Worm (Caenorhabditis elegans) whole organism, L2 larva: ENCODE measurements around the gene frpr-14.
A peak's percentile ranks its signal among the peaks of the same experiment; 100 is the strongest.

Source experiments
- ZK546.5 ChIP-seq: sonication (generic microtip); optimal IDR thresholded peaks from 2 replicates; lab custom pipeline; 2017; ENCODE audit warnings: missing biosample characterization, missing genetic modification characterization
- ama-1 ChIP-seq: fragments of 150-350 bp; optimal IDR thresholded peaks from 2 replicates; lab custom pipeline; 2018; ENCODE audit warnings: inconsistent platforms
- crh-2 ChIP-seq: sonication (generic microtip); optimal IDR thresholded peaks from 2 replicates; lab custom pipeline; 2017; ENCODE audit warnings: missing biosample characterization, missing genetic modification characterization
- fos-1 ChIP-seq: fragments of 150-350 bp; optimal IDR thresholded peaks from 2 replicates; lab custom pipeline; 2014; ENCODE audit warnings: missing biosample characterization, missing genetic modification characterization
- gmeb-1 ChIP-seq: fragments of 150-350 bp; optimal IDR thresholded peaks from 2 replicates; lab custom pipeline; 2014; ENCODE audit warnings: missing biosample characterization, missing genetic modification characterization
- lsy-2 ChIP-seq, 2 experiments: fragments of 150-350 bp in 1 of 2; sonication (generic microtip) in 1 of 2; optimal IDR thresholded peaks; 2 replicates each; lab custom pipeline; 2014 to 2017; ENCODE audit warnings: missing biosample characterization in 2 of 2, missing genetic modification characterization in 2 of 2
- mdl-1 ChIP-seq, 2 experiments: fragments of 150-350 bp in 1 of 2; sonication (generic microtip) in 1 of 2; optimal IDR thresholded peaks; 2 replicates each; lab custom pipeline; 2017; ENCODE audit warnings: missing biosample characterization in 2 of 2, missing genetic modification characterization in 2 of 2
- nhr-11 ChIP-seq: fragments of 150-350 bp; optimal IDR thresholded peaks from 2 replicates; lab custom pipeline; 2014; ENCODE audit warnings: missing biosample characterization, missing genetic modification characterization
- nhr-12 ChIP-seq: fragments of 150-350 bp; optimal IDR thresholded peaks from 2 replicates; lab custom pipeline; 2014; ENCODE audit warnings: missing biosample characterization, missing genetic modification characterization
- sem-4 ChIP-seq: fragments of 150-350 bp; optimal IDR thresholded peaks from 2 replicates; lab custom pipeline; 2014; ENCODE audit warnings: missing biosample characterization, missing genetic modification reagents, missing genetic modification characterization
- skn-1 ChIP-seq: sonication (generic microtip); optimal IDR thresholded peaks from 2 replicates; lab custom pipeline; 2017; ENCODE audit warnings: missing biosample characterization, missing genetic modification characterization
- snpc-4 ChIP-seq: fragments of 150-350 bp; optimal IDR thresholded peaks from 2 replicates; lab custom pipeline; 2014; ENCODE audit warnings: missing biosample characterization, missing genetic modification characterization
- unc-55 ChIP-seq: fragments of 150-350 bp; sonication (generic microtip); optimal IDR thresholded peaks from 3 replicates; lab custom pipeline; 2014; ENCODE audit warnings: missing biosample characterization, missing genetic modification reagents, missing genetic modification characterization

ce11 chrII:622478-622877 lies 28.3 kb upstream of the frpr-14 start:
- TF ChIP-seq sem-4 (tag; lab: Kevin White, UChicago), result no peak
- TF ChIP-seq unc-55 (GFP tag; lab: Kevin White, UChicago), result peak; percentile 59
- no peak for TF ChIP-seq crh-2 (tag; lab: Kevin White, UChicago)
- no peak for TF ChIP-seq skn-1 (tag; lab: Kevin White, UChicago)
- no peak for TF ChIP-seq nhr-12 (tag; lab: Kevin White, UChicago)
- peak; percentile 61 for TF ChIP-seq fos-1 (tag; lab: Kevin White, UChicago)
- no peak for TF ChIP-seq lsy-2 (tag; optimal IDR thresholded peaks at IDR 0.05; lab: Kevin White, UChicago)
- TF ChIP-seq nhr-11 (tag; lab: Kevin White, UChicago), result no peak
- no peak for TF ChIP-seq snpc-4 (tag; lab: Kevin White, UChicago)
- no peak for TF ChIP-seq gmeb-1 (tag; lab: Kevin White, UChicago)
- TF ChIP-seq ama-1 (lab: Kevin White, UChicago), result no peak
- no peak for TF ChIP-seq ZK546.5 (tag; lab: Kevin White, UChicago)
- TF ChIP-seq mdl-1 (tag; optimal IDR thresholded peaks at IDR 0.05; lab: Kevin White, UChicago), result no peak
